Worm (Caenorhabditis elegans): ENCODE data around the gene zim-2.
A peak's percentile ranks its signal among the peaks of the same experiment; 100 is the strongest.

The zim-2 gene

ce11 chrIV:10543361-10543760 lies 11.7 kb upstream of the zim-2 start (continued):
- TF ChIP-seq lin-15B (tag; optimal IDR thresholded peaks at IDR 0.05), result no peak

DNA sequence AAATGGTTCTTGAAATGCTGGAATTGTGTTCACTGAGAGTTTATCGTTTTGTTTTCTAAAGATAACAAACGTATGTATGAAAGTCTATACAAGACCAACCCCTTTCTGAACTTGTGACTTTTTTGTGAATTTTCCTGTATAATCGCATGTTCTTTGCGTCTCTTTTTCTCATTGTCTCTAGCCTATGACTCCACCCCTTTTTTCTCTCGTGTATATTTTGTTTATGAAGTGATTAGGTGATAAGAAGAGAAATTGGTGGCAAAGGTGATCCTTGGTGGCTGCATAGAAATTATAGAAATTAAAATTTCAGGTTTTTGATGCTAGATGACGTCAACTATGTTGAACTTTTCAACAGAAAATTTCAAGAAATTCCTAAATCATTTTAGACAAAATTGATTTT lies 10.0 kb upstream of the zim-2 start, which contains the start of gene T07G12.5:
T07G12.5 (minus strand) TSS at position 101 of the 400 bp plus-strand sequence.
- TF ChIP-seq nhr-10 (tag; optimal IDR thresholded peaks at IDR 0.05) (no peak), daf-8 (GFP tag; IDR thresholded peaks at IDR 0.05) (no peak), dpl-1 (GFP tag; optimal IDR thresholded peaks at IDR 0.05) (no peak), daf-16 (GFP tag; optimal IDR thresholded peaks at IDR 0.05) (no peak), daf-16 (tag; optimal IDR thresholded peaks at IDR 0.05) (peak; percentile 51), mep-1 (tag; optimal IDR thresholded peaks at IDR 0.05) (no peak), dmd-9 (GFP tag; IDR thresholded peaks at IDR 0.05) (no peak), zip-2 (tag; optimal IDR thresholded peaks at IDR 0.05) (no peak), snpc-4 (tag; optimal IDR thresholded peaks at IDR 0.05) (no peak), ces-1 (GFP tag; optimal IDR thresholded peaks at IDR 0.05) (no peak), arid-1 (GFP tag; conservative IDR thresholded peaks at IDR 0.05) (no peak), lin-15B (tag; optimal IDR thresholded peaks at IDR 0.05) (no peak), dve-1 (tag; optimal IDR thresholded peaks at IDR 0.05; ENCODE audit: insufficient read depth) (peak; percentile 21), ztf-7 (tag; optimal IDR thresholded peaks at IDR 0.05) (no peak), lir-3 (tag; optimal IDR thresholded peaks at IDR 0.05) (no peak), zfp-2 (tag; optimal IDR thresholded peaks at IDR 0.05) (no peak), ceh-32 (tag; optimal IDR thresholded peaks at IDR 0.05; ENCODE audit: poor library complexity) (no peak), madf-5 (GFP tag; IDR thresholded peaks at IDR 0.05) (no peak), tra-1 (GFP tag; IDR thresholded peaks at IDR 0.05) (no peak), ama-1 (optimal IDR thresholded peaks at IDR 0.05) (no peak), hlh-30 (tag; optimal IDR thresholded peaks at IDR 0.05; ENCODE audit: insufficient read depth) (peak; percentile 31), nhr-76 (tag; optimal IDR thresholded peaks at IDR 0.05) (no peak), unc-39 (tag; optimal IDR thresholded peaks at IDR 0.05) (no peak), hif-1 (tag; optimal IDR thresholded peaks at IDR 0.05) (no peak), egl-43 (GFP tag; IDR thresholded peaks at IDR 0.05) (no peak), R02D3.7 (tag; optimal IDR thresholded peaks at IDR 0.05) (no peak), hlh-11 (tag; optimal IDR thresholded peaks at IDR 0.05) (peak; percentile 8), saeg-2 (GFP tag; IDR thresholded peaks at IDR 0.05) (no peak), nhr-102 (tag; optimal IDR thresholded peaks at IDR 0.05) (no peak), egl-27 (tag; optimal IDR thresholded peaks at IDR 0.05) (no peak)

DNA sequence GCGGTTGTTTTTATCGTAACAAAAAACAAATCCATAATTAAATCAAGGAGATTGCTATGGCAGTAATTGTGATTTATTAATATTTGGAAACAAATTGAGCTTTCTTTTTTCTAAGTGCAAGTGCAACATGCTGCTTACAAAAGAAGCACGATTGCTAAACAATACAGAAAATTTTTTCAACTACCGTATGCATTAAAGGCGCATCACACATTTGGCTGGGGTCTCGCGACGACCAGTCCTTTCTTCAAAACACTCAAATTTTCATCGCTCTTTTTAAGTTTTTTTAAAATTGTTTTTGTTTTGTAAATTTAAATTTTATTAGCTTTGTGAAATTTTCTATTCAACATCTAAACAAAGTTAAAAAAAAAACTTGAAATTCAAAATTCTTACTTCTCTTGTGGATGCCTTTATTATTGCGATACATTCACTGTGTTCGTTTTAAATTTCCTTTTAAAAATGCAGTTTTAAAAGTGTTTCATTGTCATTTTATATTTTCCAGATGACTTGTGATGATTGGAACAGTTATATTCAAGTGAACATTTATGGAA lies 8.4 kb upstream of the zim-2 start, which contains the start of gene zim-1:
zim-1 (plus strand) TSS at position 498 of the 548 bp plus-strand sequence.
- TF ChIP-seq F10B5.3 (tag; optimal IDR thresholded peaks at IDR 0.05), result no peak
- TF ChIP-seq snpc-1.2 (GFP tag; IDR thresholded peaks at IDR 0.05), result no peak
- TF ChIP-seq lim-7 (GFP tag; IDR thresholded peaks at IDR 0.05), result no peak
- TF ChIP-seq vab-7 (GFP tag; IDR thresholded peaks at IDR 0.05), result no peak
- TF ChIP-seq Y105C5A.15 (GFP tag; IDR thresholded peaks at IDR 0.05), result no peak
- no peak for TF ChIP-seq egl-43 (GFP tag; IDR thresholded peaks at IDR 0.05)
- TF ChIP-seq nhr-77 (tag; optimal IDR thresholded peaks at IDR 0.05), result no peak
- no peak for TF ChIP-seq ceh-20 (GFP tag; IDR thresholded peaks at IDR 0.05)
- TF ChIP-seq nhr-48 (tag; optimal IDR thresholded peaks at IDR 0.05), result no peak
- no peak for TF ChIP-seq F37D6.2 (tag; optimal IDR thresholded peaks at IDR 0.05)
- no peak for TF ChIP-seq daf-19 (GFP tag; conservative IDR thresholded peaks at IDR 0.05)
- TF ChIP-seq lin-15B (tag; optimal IDR thresholded peaks at IDR 0.05), result no peak
- TF ChIP-seq spr-1 (tag; optimal IDR thresholded peaks at IDR 0.05), result no peak
- no peak for TF ChIP-seq nhr-237 (tag; optimal IDR thresholded peaks at IDR 0.05)
- TF ChIP-seq mes-2 (tag; optimal IDR thresholded peaks at IDR 0.05; ENCODE audit: poor library complexity, severe bottlenecking), result no peak
- no peak for TF ChIP-seq lir-3 (tag; optimal IDR thresholded peaks at IDR 0.05)
- no peak for TF ChIP-seq mep-1 (tag; optimal IDR thresholded peaks at IDR 0.05)
- no peak for TF ChIP-seq madf-9 (GFP tag; conservative IDR thresholded peaks at IDR 0.05)
